Fruit fly (Drosophila melanogaster): Measurements from ENCODE around the gene CG42450.

Gene CG42450

dm6 chrX:18775839-18776538 is 37.1 kb upstream of the CG42450 start (continued):
- TF ChIP-seq seq (GFP tag; IDR thresholded peaks at IDR 0.05) (no peak), mld (GFP tag; IDR thresholded peaks at IDR 0.05; ENCODE audit: partially characterized antibody) (no peak), Pdp1 (GFP tag; optimal IDR thresholded peaks at IDR 0.05) (peak in 1 of 2 experiments; percentile 19), lab (GFP tag; optimal IDR thresholded peaks at IDR 0.05) (no peak), ftz-f1 (GFP tag; optimal IDR thresholded peaks at IDR 0.05) (no peak), CG17802 (tag; optimal IDR thresholded peaks at IDR 0.05) (peak; percentile 4), Hsf (GFP tag; optimal IDR thresholded peaks at IDR 0.05) (peak; percentile 45), Lpt (GFP tag; optimal IDR thresholded peaks at IDR 0.05) (no peak), sqz (GFP tag; optimal IDR thresholded peaks at IDR 0.05) (no peak), sens-2 (GFP tag; IDR thresholded peaks at IDR 0.05) (no peak), E2f2 (GFP tag; IDR thresholded peaks at IDR 0.05) (0 out of 2 replicates have a peak, but pooled peaks have one; percentile 9), CG1233 (GFP tag; optimal IDR thresholded peaks at IDR 0.05) (peak; percentile 12), sens (GFP tag) (peak; percentile 93), CoRest (tag; optimal IDR thresholded peaks at IDR 0.05) (peak; percentile 81), CHES-1-like (GFP tag; optimal IDR thresholded peaks at IDR 0.05) (no peak), Trl (optimal IDR thresholded peaks at IDR 0.05) (no peak), Trl (GFP tag; optimal IDR thresholded peaks at IDR 0.05) (no peak), CG12659 (GFP tag; optimal IDR thresholded peaks at IDR 0.05) (peak; percentile 43), sna (GFP tag; IDR thresholded peaks at IDR 0.05; ENCODE audit: partially characterized antibody) (no peak), Ptx1 (GFP tag; IDR thresholded peaks at IDR 0.05) (0 out of 2 replicates have a peak, but pooled peaks have one; percentile 25), CG31224 (GFP tag; IDR thresholded peaks at IDR 0.05) (no peak), CG17361 (GFP tag; IDR thresholded peaks at IDR 0.05) (peak; percentile 87), al (GFP tag; IDR thresholded peaks at IDR 0.05) (no peak), zen2 (GFP tag; IDR thresholded peaks at IDR 0.05; ENCODE audit: partially characterized antibody) (no peak), CG11723 (GFP tag; optimal IDR thresholded peaks at IDR 0.05) (peak; percentile 54), CG9876 (GFP tag; optimal IDR thresholded peaks at IDR 0.05) (no peak), H15 (GFP tag; IDR thresholded peaks at IDR 0.05) (no peak), cato (GFP tag; optimal IDR thresholded peaks at IDR 0.05; ENCODE audit: borderline replicate concordance) (no peak), fd96Cb (tag; optimal IDR thresholded peaks at IDR 0.05) (peak; percentile 66), hbn (GFP tag; IDR thresholded peaks at IDR 0.05; ENCODE audit: partially characterized antibody) (no peak), unpg (GFP tag; optimal IDR thresholded peaks at IDR 0.05) (peak; percentile 63), CG17612 (GFP tag; IDR thresholded peaks at IDR 0.05) (no peak), CG7372 (GFP tag; IDR thresholded peaks at IDR 0.05) (no peak), chinmo (GFP tag; IDR thresholded peaks at IDR 0.05; ENCODE audit: partially characterized antibody) (no peak), bcd (GFP tag; optimal IDR thresholded peaks at IDR 0.05) (peak; percentile 43), CG30403 (GFP tag; optimal IDR thresholded peaks at IDR 0.05) (peak; percentile 74), CG11456 (GFP tag; IDR thresholded peaks at IDR 0.05) (no peak), CkIIα-i1 (GFP tag; IDR thresholded peaks at IDR 0.05) (no peak), CG10543 (GFP tag; optimal IDR thresholded peaks at IDR 0.05) (no peak), CG12942 (GFP tag; optimal IDR thresholded peaks at IDR 0.05) (peak; percentile 33), BtbVII (GFP tag; optimal IDR thresholded peaks at IDR 0.05) (no peak), Lim3 (GFP tag; IDR thresholded peaks at IDR 0.05) (no peak), CG11695 (GFP tag; IDR thresholded peaks at IDR 0.05) (no peak), CG16863 (GFP tag; optimal IDR thresholded peaks at IDR 0.05) (no peak), abd-A (tag; optimal IDR thresholded peaks at IDR 0.05) (no peak), trh (GFP tag; optimal IDR thresholded peaks at IDR 0.05) (no peak), shn (GFP tag; optimal IDR thresholded peaks at IDR 0.05) (no peak), tap (tag; optimal IDR thresholded peaks at IDR 0.05) (peak; percentile 21), pfk (GFP tag; optimal IDR thresholded peaks at IDR 0.05) (no peak), ci (GFP tag; IDR thresholded peaks at IDR 0.05) (0 out of 3 replicates have a peak, but pooled peaks have one; percentile 48)
